Worm (Caenorhabditis elegans) whole organism, L4/young adult: ENCODE results near the gene egg-3.

Experiments
- W03F9.2 ChIP-seq: fragments of 150-350 bp; optimal IDR thresholded peaks from 2 replicates; lab custom pipeline; 2014; ENCODE audit warnings: missing biosample characterization, missing genetic modification characterization
- dao-5 ChIP-seq: sonication (generic microtip); optimal IDR thresholded peaks from 2 replicates; lab custom pipeline; 2016; ENCODE audit warnings: missing genotype, missing genetic modification characterization, moderate library complexity, missing compliant biosample characterization
- him-1 ChIP-seq: sonication (generic microtip); optimal IDR thresholded peaks from 2 replicates; lab custom pipeline; 2016; ENCODE audit warnings: missing genotype, missing genetic modification reagents, missing genetic modification characterization, missing compliant biosample characterization

DNA sequence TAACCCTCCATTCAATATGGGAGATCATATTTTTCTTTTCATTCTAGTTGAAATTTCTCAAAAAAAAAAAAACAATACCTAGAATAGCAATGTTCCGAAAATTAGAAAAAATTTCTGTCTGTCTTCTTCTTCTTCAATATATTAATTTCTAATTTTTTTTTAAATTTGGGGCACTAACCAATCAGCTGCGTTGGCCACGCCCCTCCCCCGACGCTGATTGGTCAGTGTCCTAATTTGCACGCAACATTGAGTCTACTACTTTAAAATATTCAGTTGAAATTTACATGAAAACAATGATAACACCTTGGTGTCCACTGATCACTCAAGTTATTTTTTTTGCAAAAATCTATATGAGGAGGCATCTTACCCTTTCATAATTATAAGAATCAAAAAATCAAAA lies 11.7 kb upstream of the egg-3 start:
- TF ChIP-seq W03F9.2 (tag; lab: Kevin White, UChicago) (no peak), him-1 (tag; lab: Kevin White, UChicago) (no peak), dao-5 (tag; lab: Kevin White, UChicago) (no peak)
